Worm (Caenorhabditis elegans): ENCODE results near the gene emb-9.

Gene emb-9

ce11 chrIII:9344347-9344746, at the start of gene emb-9:
Gene emb-9, minus strand, starts transcription at chrIII:9344447.
- no peak for TF ChIP-seq gmeb-1 (tag; optimal IDR thresholded peaks at IDR 0.05)
- TF ChIP-seq sma-9 (GFP tag; optimal IDR thresholded peaks at IDR 0.05), result no peak
- no peak for TF ChIP-seq sma-9 (tag; optimal IDR thresholded peaks at IDR 0.05)
- no peak for TF ChIP-seq lin-13 (GFP tag; optimal IDR thresholded peaks at IDR 0.05)
- TF ChIP-seq sem-4 (tag; optimal IDR thresholded peaks at IDR 0.05), result no peak
- TF ChIP-seq nhr-21 (tag; optimal IDR thresholded peaks at IDR 0.05), result no peak
- TF ChIP-seq ceh-16 (tag; optimal IDR thresholded peaks at IDR 0.05), result no peak
- TF ChIP-seq elt-1 (tag; optimal IDR thresholded peaks at IDR 0.05), result no peak
- TF ChIP-seq ZK546.5 (tag; optimal IDR thresholded peaks at IDR 0.05), result no peak
- TF ChIP-seq nhr-23 (tag; optimal IDR thresholded peaks at IDR 0.05), result no peak
- no peak for TF ChIP-seq snpc-4 (tag; optimal IDR thresholded peaks at IDR 0.05)
- TF ChIP-seq nhr-10 (tag; optimal IDR thresholded peaks at IDR 0.05), result no peak
- TF ChIP-seq unc-39 (tag; optimal IDR thresholded peaks at IDR 0.05), result no peak
- no peak for TF ChIP-seq crh-2 (tag; optimal IDR thresholded peaks at IDR 0.05)
- no peak for TF ChIP-seq mbf-1 (tag; optimal IDR thresholded peaks at IDR 0.05)
- no peak for TF ChIP-seq nhr-25 (tag; optimal IDR thresholded peaks at IDR 0.05)
- no peak for TF ChIP-seq fos-1 (tag; optimal IDR thresholded peaks at IDR 0.05)
- TF ChIP-seq R02D3.7 (tag; optimal IDR thresholded peaks at IDR 0.05), result no peak
- TF ChIP-seq ceh-82 (tag; optimal IDR thresholded peaks at IDR 0.05), result no peak
- no peak for TF ChIP-seq ztf-4 (tag; optimal IDR thresholded peaks at IDR 0.05)
- TF ChIP-seq lin-11 (tag; optimal IDR thresholded peaks at IDR 0.05), result no peak

- peak; percentile 11 for TF ChIP-seq lin-13 (GFP tag; optimal IDR thresholded peaks at IDR 0.05)
- no peak for TF ChIP-seq nhr-77 (tag; optimal IDR thresholded peaks at IDR 0.05)
- TF ChIP-seq lsy-2 (tag; optimal IDR thresholded peaks at IDR 0.05), result peak in 1 of 2 experiments; percentile 33
- peak; percentile 52 for TF ChIP-seq unc-55 (GFP tag; optimal IDR thresholded peaks at IDR 0.05)
- peak; percentile 82 for TF ChIP-seq gmeb-1 (tag; optimal IDR thresholded peaks at IDR 0.05)
- no peak for TF ChIP-seq nhr-10 (tag; optimal IDR thresholded peaks at IDR 0.05)
- TF ChIP-seq mdl-1 (tag; optimal IDR thresholded peaks at IDR 0.05), result no peak
- no peak for TF ChIP-seq sma-9 (GFP tag; optimal IDR thresholded peaks at IDR 0.05)
- no peak for TF ChIP-seq sma-9 (tag; optimal IDR thresholded peaks at IDR 0.05)
- TF ChIP-seq lin-11 (tag; optimal IDR thresholded peaks at IDR 0.05), result peak; percentile 12
- no peak for TF ChIP-seq elt-1 (tag; optimal IDR thresholded peaks at IDR 0.05)
- peak; percentile 32 for TF ChIP-seq nhr-129 (tag; optimal IDR thresholded peaks at IDR 0.05)
These were observed 49.0 kb upstream of the emb-9 start, which contains the start of the genes gpr-2 and rgr-1 for ce11 chrIII:9393114-9393780. Gene gpr-2, minus strand, starts transcription at chrIII:9393164. Gene rgr-1, plus strand, starts transcription at chrIII:9393730.

- no peak for TF ChIP-seq snpc-4 (tag; optimal IDR thresholded peaks at IDR 0.05)
- no peak for TF ChIP-seq sma-3 (GFP tag; optimal IDR thresholded peaks at IDR 0.05)
- no peak for TF ChIP-seq nhr-6 (tag; optimal IDR thresholded peaks at IDR 0.05)
- TF ChIP-seq ceh-16 (tag; optimal IDR thresholded peaks at IDR 0.05), result no peak
- TF ChIP-seq nhr-129 (tag; optimal IDR thresholded peaks at IDR 0.05), result peak; percentile 38
- TF ChIP-seq unc-39 (tag; optimal IDR thresholded peaks at IDR 0.05), result no peak
- no peak for TF ChIP-seq ama-1 (optimal IDR thresholded peaks at IDR 0.05)
- TF ChIP-seq dmd-4 (tag; optimal IDR thresholded peaks at IDR 0.05), result no peak
- TF ChIP-seq C34F6.9 (tag; optimal IDR thresholded peaks at IDR 0.05), result no peak
- no peak for TF ChIP-seq skn-1 (tag; optimal IDR thresholded peaks at IDR 0.05)
- TF ChIP-seq lin-13 (GFP tag; optimal IDR thresholded peaks at IDR 0.05), result no peak
- TF ChIP-seq mdl-1 (tag; optimal IDR thresholded peaks at IDR 0.05), result peak; percentile 22 to 67
- TF ChIP-seq alr-1 (tag; optimal IDR thresholded peaks at IDR 0.05), result no peak
- TF ChIP-seq sma-9 (GFP tag; optimal IDR thresholded peaks at IDR 0.05), result peak; percentile 1
- TF ChIP-seq sma-9 (tag; optimal IDR thresholded peaks at IDR 0.05), result no peak
- no peak for TF ChIP-seq ZK546.5 (tag; optimal IDR thresholded peaks at IDR 0.05)
- TF ChIP-seq unc-62 (GFP tag; optimal IDR thresholded peaks at IDR 0.05), result no peak
- TF ChIP-seq lin-11 (tag; optimal IDR thresholded peaks at IDR 0.05), result no peak
- TF ChIP-seq nhr-25 (tag; optimal IDR thresholded peaks at IDR 0.05), result no peak
- TF ChIP-seq nhr-21 (tag; optimal IDR thresholded peaks at IDR 0.05), result no peak
- no peak for TF ChIP-seq nhr-11 (tag; optimal IDR thresholded peaks at IDR 0.05)
- no peak for TF ChIP-seq Y55F3AM.14 (GFP tag; optimal IDR thresholded peaks at IDR 0.05)
- no peak for TF ChIP-seq gmeb-1 (tag; optimal IDR thresholded peaks at IDR 0.05)
- no peak for TF ChIP-seq nhr-237 (tag; optimal IDR thresholded peaks at IDR 0.05)
- TF ChIP-seq elt-1 (tag; optimal IDR thresholded peaks at IDR 0.05), result no peak
- peak; percentile 14 for TF ChIP-seq unc-55 (GFP tag; optimal IDR thresholded peaks at IDR 0.05)
- TF ChIP-seq elt-3 (tag; optimal IDR thresholded peaks at IDR 0.05), result no peak
- TF ChIP-seq aly-2 (tag; optimal IDR thresholded peaks at IDR 0.05), result no peak
- no peak for TF ChIP-seq nhr-23 (tag; optimal IDR thresholded peaks at IDR 0.05)
- no peak for TF ChIP-seq blmp-1 (tag; optimal IDR thresholded peaks at IDR 0.05; ENCODE audit: insufficient read depth)
- no peak for TF ChIP-seq mab-5 (tag; optimal IDR thresholded peaks at IDR 0.05)
- TF ChIP-seq nhr-12 (tag; optimal IDR thresholded peaks at IDR 0.05), result no peak
- TF ChIP-seq lsy-2 (tag; optimal IDR thresholded peaks at IDR 0.05), result peak in 1 of 2 experiments; percentile 58
- no peak for TF ChIP-seq nhr-10 (tag; optimal IDR thresholded peaks at IDR 0.05)
- TF ChIP-seq mbf-1 (tag; optimal IDR thresholded peaks at IDR 0.05), result no peak
- no peak for TF ChIP-seq zag-1 (tag; optimal IDR thresholded peaks at IDR 0.05)
- TF ChIP-seq nhr-77 (tag; optimal IDR thresholded peaks at IDR 0.05), result no peak
- TF ChIP-seq ceh-82 (tag; optimal IDR thresholded peaks at IDR 0.05), result no peak
- no peak for TF ChIP-seq F13H6.1 (tag; optimal IDR thresholded peaks at IDR 0.05)
- TF ChIP-seq crh-2 (tag; optimal IDR thresholded peaks at IDR 0.05), result peak; percentile 12
- no peak for TF ChIP-seq lin-39 (tag; optimal IDR thresholded peaks at IDR 0.05)
- TF ChIP-seq egl-27 (tag; optimal IDR thresholded peaks at IDR 0.05), result no peak
These were observed 46.7 kb upstream of the emb-9 start for ce11 chrIII:9390924-9391323.

Data from whole organism, L2 larva.